Fruit fly (Drosophila melanogaster): ENCODE measurements around the gene CG13069.
A peak's percentile ranks its signal among the peaks of the same experiment; 100 is the strongest.

CG13069 gene

DNA sequence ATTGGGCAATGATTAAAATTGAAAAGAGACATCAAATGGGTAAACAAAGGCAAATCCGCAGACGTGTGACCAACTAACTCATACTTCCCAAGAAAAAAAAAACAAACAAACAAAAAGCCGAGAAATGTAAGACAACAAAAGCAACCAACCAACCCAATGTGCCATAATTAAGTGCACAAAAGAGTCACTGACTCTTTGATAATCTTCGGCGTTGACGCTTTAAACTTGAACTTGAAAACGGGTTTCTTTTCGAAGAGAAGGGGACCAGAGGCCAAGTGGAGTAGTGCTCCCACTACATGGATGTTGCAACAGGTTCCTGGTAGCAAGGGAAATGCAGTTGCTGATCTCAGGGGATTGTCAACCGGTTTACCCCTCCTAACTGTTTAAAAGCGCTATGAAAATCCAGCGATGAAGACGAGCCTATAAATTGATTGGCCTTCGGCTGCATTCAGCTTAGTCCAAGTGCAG is 14.8 kb downstream of the CG13069 start, which contains the start of gene CG13064:
TSS of gene CG13064 (plus strand) at position 418 of the 468 bp plus-strand sequence.
- TF ChIP-seq Vsx2 (GFP tag; optimal IDR thresholded peaks at IDR 0.05; ENCODE audit: partially characterized antibody): peak; percentile 70
- TF ChIP-seq Hr78 (GFP tag; optimal IDR thresholded peaks at IDR 0.05): no peak
- no peak for TF ChIP-seq HLH106 (tag; optimal IDR thresholded peaks at IDR 0.05)
- TF ChIP-seq foxo (GFP tag; optimal IDR thresholded peaks at IDR 0.05): no peak
- no peak for TF ChIP-seq GATAd (GFP tag; optimal IDR thresholded peaks at IDR 0.05)
- no peak for TF ChIP-seq Myc (optimal IDR thresholded peaks at IDR 0.05)
- no peak for TF ChIP-seq Mio (GFP tag; optimal IDR thresholded peaks at IDR 0.05)

dm6 chr3L:16281880-16282556 is 16.8 kb downstream of the CG13069 start, which contains the start of gene CG13049:
CG13049 (minus strand) TSS chr3L:16281930.
- TF ChIP-seq Abd-B (GFP tag; optimal IDR thresholded peaks at IDR 0.05) (no peak), dl (GFP tag; optimal IDR thresholded peaks at IDR 0.05; ENCODE audit: insufficient read depth in 1 of 2, partially characterized antibody in 2 of 2) (no peak), OdsH (GFP tag; optimal IDR thresholded peaks at IDR 0.05) (no peak), Dfd (GFP tag; optimal IDR thresholded peaks at IDR 0.05) (peak; percentile 80), fru (GFP tag; optimal IDR thresholded peaks at IDR 0.05) (no peak), woc (GFP tag; optimal IDR thresholded peaks at IDR 0.05) (no peak)

DNA sequence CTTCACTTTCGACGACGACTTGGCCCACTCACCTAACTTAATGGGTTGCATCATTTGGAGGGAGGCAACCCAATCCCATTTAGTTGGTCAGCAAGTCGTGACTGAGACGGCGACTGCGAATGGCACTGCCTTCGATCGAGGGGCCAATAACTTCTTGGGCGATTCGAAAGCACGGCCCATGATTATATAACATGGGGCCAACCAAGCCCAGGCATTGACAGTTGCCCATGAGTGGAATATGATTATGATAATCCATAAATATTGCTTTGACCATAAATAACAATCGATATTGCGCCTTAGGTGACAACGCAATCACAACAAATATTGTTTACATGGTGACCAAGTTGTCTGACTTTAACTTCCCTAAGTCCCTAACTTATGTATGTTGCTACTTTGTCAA is 18.6 kb downstream of the CG13069 start, which contains the start of gene CG13048:
TSS of gene CG13048 (minus strand) at position 101 of the 400 bp plus-strand sequence.
- TF ChIP-seq dl (GFP tag; optimal IDR thresholded peaks at IDR 0.05; ENCODE audit: insufficient read depth in 1 of 2, partially characterized antibody in 2 of 2): no peak
- no peak for TF ChIP-seq woc (GFP tag; optimal IDR thresholded peaks at IDR 0.05)
- no peak for TF ChIP-seq h (GFP tag; optimal IDR thresholded peaks at IDR 0.05)

- TF ChIP-seq Jra (GFP tag; optimal IDR thresholded peaks at IDR 0.05) (no peak), jim (GFP tag; optimal IDR thresholded peaks at IDR 0.05) (no peak), Abd-B (GFP tag; optimal IDR thresholded peaks at IDR 0.05) (no peak), usp (GFP tag; optimal IDR thresholded peaks at IDR 0.05) (no peak), Hnf4 (GFP tag; optimal IDR thresholded peaks at IDR 0.05) (no peak), Sp1 (GFP tag; optimal IDR thresholded peaks at IDR 0.05) (no peak), GATAd (GFP tag; optimal IDR thresholded peaks at IDR 0.05) (no peak)
These were observed 20.2 kb downstream of the CG13069 start, which contains the start of gene CG13047 for dm6 chr3L:16285346-16285911. CG13047 (minus strand) TSS chr3L:16285396.

DNA sequence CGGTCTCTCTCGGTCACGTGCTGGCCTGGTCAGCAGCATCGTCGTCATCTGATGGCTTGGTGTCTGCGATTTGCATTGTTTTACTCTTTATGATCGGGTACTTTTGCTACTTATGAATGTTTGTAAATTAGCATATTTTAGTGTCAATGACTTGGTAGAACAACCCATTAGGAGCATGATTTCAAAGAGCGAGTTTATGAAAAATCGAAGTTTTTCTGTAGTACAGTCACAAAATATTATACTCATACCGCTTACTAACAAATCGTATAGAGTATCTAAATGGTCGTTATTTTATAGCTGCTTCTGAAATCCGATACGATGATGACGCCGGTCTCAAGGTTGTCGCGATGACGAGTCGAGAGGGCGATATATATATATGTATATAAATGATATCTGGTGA is 21.1 kb downstream of the CG13069 start:
- TF ChIP-seq sage (GFP tag; optimal IDR thresholded peaks at IDR 0.05): no peak
- no peak for TF ChIP-seq pan (optimal IDR thresholded peaks at IDR 0.05)
- peak; percentile 42 for TF ChIP-seq HLH106 (tag; optimal IDR thresholded peaks at IDR 0.05)
- peak; percentile 13 for TF ChIP-seq Hnf4 (GFP tag; optimal IDR thresholded peaks at IDR 0.05)
- TF ChIP-seq CG9705 (GFP tag; optimal IDR thresholded peaks at IDR 0.05): no peak
- TF ChIP-seq lola (GFP tag; optimal IDR thresholded peaks at IDR 0.05): no peak
- peak in 1 of 2 experiments; percentile 36 for TF ChIP-seq foxo (GFP tag; optimal IDR thresholded peaks at IDR 0.05)
- peak; percentile 43 for TF ChIP-seq woc (GFP tag; optimal IDR thresholded peaks at IDR 0.05)
- peak; percentile 51 for TF ChIP-seq rgr (GFP tag; optimal IDR thresholded peaks at IDR 0.05)
- no peak for TF ChIP-seq CG32264 (GFP tag; optimal IDR thresholded peaks at IDR 0.05)
- TF ChIP-seq Sp1 (GFP tag; optimal IDR thresholded peaks at IDR 0.05): no peak
- TF ChIP-seq dl (GFP tag; optimal IDR thresholded peaks at IDR 0.05; ENCODE audit: insufficient read depth in 1 of 2, partially characterized antibody in 2 of 2): no peak
- no peak for TF ChIP-seq Mio (GFP tag; optimal IDR thresholded peaks at IDR 0.05)
- TF ChIP-seq Hr78 (GFP tag; optimal IDR thresholded peaks at IDR 0.05): no peak
- TF ChIP-seq psq (GFP tag; optimal IDR thresholded peaks at IDR 0.05): no peak
- no peak for TF ChIP-seq dsf (GFP tag; optimal IDR thresholded peaks at IDR 0.05; ENCODE audit: borderline replicate concordance)
- no peak for TF ChIP-seq Abd-B (GFP tag; optimal IDR thresholded peaks at IDR 0.05)
- TF ChIP-seq tai (GFP tag; optimal IDR thresholded peaks at IDR 0.05): no peak
- TF ChIP-seq Myc (optimal IDR thresholded peaks at IDR 0.05): no peak
- TF ChIP-seq GATAd (GFP tag; optimal IDR thresholded peaks at IDR 0.05): no peak
- TF ChIP-seq Dfd (GFP tag; optimal IDR thresholded peaks at IDR 0.05): no peak
- no peak for TF ChIP-seq Dif (GFP tag; optimal IDR thresholded peaks at IDR 0.05; ENCODE audit: partially characterized antibody)
- no peak for TF ChIP-seq Hr83 (GFP tag; optimal IDR thresholded peaks at IDR 0.05; ENCODE audit: poor library complexity, severe bottlenecking)
- TF ChIP-seq Rel (GFP tag; optimal IDR thresholded peaks at IDR 0.05): no peak
- no peak for TF ChIP-seq Rel (tag; optimal IDR thresholded peaks at IDR 0.05)
- no peak for TF ChIP-seq Vsx2 (GFP tag; optimal IDR thresholded peaks at IDR 0.05; ENCODE audit: partially characterized antibody)
- TF ChIP-seq CrebA (GFP tag; optimal IDR thresholded peaks at IDR 0.05; ENCODE audit: borderline replicate concordance): no peak
- no peak for TF ChIP-seq jim (GFP tag; optimal IDR thresholded peaks at IDR 0.05)
- no peak for TF ChIP-seq usp (GFP tag; optimal IDR thresholded peaks at IDR 0.05)
- peak; percentile 32 for TF ChIP-seq ey (GFP tag; optimal IDR thresholded peaks at IDR 0.05)
- peak; percentile 53 for TF ChIP-seq br (GFP tag; optimal IDR thresholded peaks at IDR 0.05)
- TF ChIP-seq dmrt93B (GFP tag; optimal IDR thresholded peaks at IDR 0.05): no peak
- TF ChIP-seq Jra (GFP tag; optimal IDR thresholded peaks at IDR 0.05): no peak
- TF ChIP-seq fru (GFP tag; optimal IDR thresholded peaks at IDR 0.05): peak; percentile 50
- TF ChIP-seq h (GFP tag; optimal IDR thresholded peaks at IDR 0.05): peak; percentile 53
- TF ChIP-seq brk (GFP tag; optimal IDR thresholded peaks at IDR 0.05): no peak

Data from whole organism, wandering third instar larva.